Fruit fly (Drosophila melanogaster): ENCODE measurements around the gene CG6661.
A peak's percentile ranks its signal among the peaks of the same experiment; 100 is the strongest.

The CG6661 gene

dm6 chr3L:14050944-14051548 lies 16.5 kb downstream of the CG6661 start, which contains the start of gene CG6833 (continued):
- TF ChIP-seq B-H2 (GFP tag; optimal IDR thresholded peaks at IDR 0.05): peak; percentile 34
- peak; percentile 74 for TF ChIP-seq chm (GFP tag; IDR thresholded peaks at IDR 0.05)
- TF ChIP-seq Dip2 (GFP tag; IDR thresholded peaks at IDR 0.05): no peak
- peak; percentile 53 for TF ChIP-seq CG10979 (tag; optimal IDR thresholded peaks at IDR 0.05)
- peak; percentile 84 for TF ChIP-seq eyg (GFP tag; optimal IDR thresholded peaks at IDR 0.05)
- TF ChIP-seq CG11695 (GFP tag; IDR thresholded peaks at IDR 0.05): 0 out of 3 replicates have a peak, but pooled peaks have one; percentile 29
- peak; percentile 70 for TF ChIP-seq jumu (GFP tag; optimal IDR thresholded peaks at IDR 0.05)
- TF ChIP-seq repo (GFP tag; optimal IDR thresholded peaks at IDR 0.05): peak; percentile 72

dm6 chr3L:14053073-14053643 lies 18.6 kb downstream of the CG6661 start, which contains the start of the genes CG13484 and Frl:
TSS of gene CG13484 (minus strand) at chr3L:14053079.
TSS of gene Frl (plus strand) at chr3L:14053215.
- TF ChIP-seq gsb (GFP tag; IDR thresholded peaks at IDR 0.05) (no peak), corto (GFP tag; optimal IDR thresholded peaks at IDR 0.05) (no peak), ac (GFP tag; optimal IDR thresholded peaks at IDR 0.05) (no peak), slbo (GFP tag; IDR thresholded peaks at IDR 0.05) (peak; percentile 38; the same call in 1 of the 2 replicates), HLH4C (GFP tag; IDR thresholded peaks at IDR 0.05; ENCODE audit: partially characterized antibody) (no peak), fd102C (GFP tag; optimal IDR thresholded peaks at IDR 0.05) (no peak), hkb (optimal IDR thresholded peaks at IDR 0.05) (peak; percentile 9), hkb (GFP tag; IDR thresholded peaks at IDR 0.05) (peak; percentile 21; the same call in 1 of the 2 replicates), CG15073 (GFP tag; optimal IDR thresholded peaks at IDR 0.05) (no peak), oc (tag; optimal IDR thresholded peaks at IDR 0.05) (peak; percentile 15), Kr (GFP tag; optimal IDR thresholded peaks at IDR 0.05) (no peak), Side (GFP tag; optimal IDR thresholded peaks at IDR 0.05) (peak; percentile 53), CG10431 (GFP tag; optimal IDR thresholded peaks at IDR 0.05) (no peak), Atf6 (GFP tag; IDR thresholded peaks at IDR 0.05) (no peak), CG32767 (GFP tag; IDR thresholded peaks at IDR 0.05) (no peak), CG11696 (GFP tag; IDR thresholded peaks at IDR 0.05) (no peak), H2.0 (GFP tag; IDR thresholded peaks at IDR 0.05) (no peak), CG6654 (GFP tag; optimal IDR thresholded peaks at IDR 0.05) (no peak), Hmr (GFP tag; optimal IDR thresholded peaks at IDR 0.05) (peak; percentile 75), CG9817 (tag; optimal IDR thresholded peaks at IDR 0.05) (peak; percentile 15), CG30020 (tag; optimal IDR thresholded peaks at IDR 0.05) (peak; percentile 35), bcd (GFP tag; optimal IDR thresholded peaks at IDR 0.05) (peak; percentile 24), NK7.1 (GFP tag; optimal IDR thresholded peaks at IDR 0.05) (no peak), sr (GFP tag; IDR thresholded peaks at IDR 0.05) (peak; percentile 53; the same call in 1 of the 3 replicates), Eip74EF (GFP tag; optimal IDR thresholded peaks at IDR 0.05) (no peak), CG12659 (GFP tag; optimal IDR thresholded peaks at IDR 0.05) (peak; percentile 89), tll (GFP tag; optimal IDR thresholded peaks at IDR 0.05) (peak in 1 of 2 experiments; percentile 46), br (optimal IDR thresholded peaks at IDR 0.05) (no peak), fru (optimal IDR thresholded peaks at IDR 0.05) (no peak), Stat92E (GFP tag; optimal IDR thresholded peaks at IDR 0.05) (peak in 1 of 3 experiments; percentile 93), CG31224 (GFP tag; IDR thresholded peaks at IDR 0.05) (no peak), klu (GFP tag; IDR thresholded peaks at IDR 0.05) (no peak), CG34224 (GFP tag; IDR thresholded peaks at IDR 0.05; ENCODE audit: partially characterized antibody) (0 out of 3 replicates have a peak, but pooled peaks have one; percentile 16), Hey (tag; optimal IDR thresholded peaks at IDR 0.05) (no peak), ranshi (GFP tag; IDR thresholded peaks at IDR 0.05) (no peak), CG7357 (GFP tag; IDR thresholded peaks at IDR 0.05) (no peak), HLHmδ (GFP tag; optimal IDR thresholded peaks at IDR 0.05) (peak; percentile 53), Adf1 (GFP tag; IDR thresholded peaks at IDR 0.05) (0 out of 2 replicates have a peak, but pooled peaks have one; percentile 9), CG13296 (GFP tag; optimal IDR thresholded peaks at IDR 0.05) (no peak), lola (GFP tag; optimal IDR thresholded peaks at IDR 0.05) (no peak)
